Worm (Caenorhabditis elegans) whole organism, young adult: ENCODE results near the gene ceh-14.
A peak's percentile ranks its signal among the peaks of the same experiment; 100 is the strongest.

ENCODE experiments used
- B0261.1 ChIP-seq: sonication (generic microtip); optimal IDR thresholded peaks from 2 replicates; lab custom pipeline; 2016; ENCODE audit warnings: mild to moderate bottlenecking, missing genetic modification characterization, moderate library complexity, missing compliant biosample characterization
- B0336.3 ChIP-seq: fragments of 200-800 bp; sonication (Bioruptor generic); IDR thresholded peaks from 2 replicates; pipeline ENCODE4 v1.3.6; 2022; ENCODE audit warnings: missing genetic modification characterization, missing compliant biosample characterization
- C06A6.2 ChIP-seq: fragments of 200-800 bp; sonication (Bioruptor generic); conservative IDR thresholded peaks from 2 replicates; pipeline ENCODE4 v1.3.6; 2022; ENCODE audit warnings: missing genetic modification characterization, missing compliant biosample characterization
- F22D6.2 ChIP-seq: sonication (generic microtip); optimal IDR thresholded peaks from 2 replicates; lab custom pipeline; 2016; ENCODE audit warnings: mild to moderate bottlenecking, missing genetic modification characterization, missing compliant biosample characterization
- F23B12.7 ChIP-seq: sonication (generic microtip); optimal IDR thresholded peaks from 2 replicates; lab custom pipeline; 2017; ENCODE audit warnings: missing genetic modification characterization, mild to moderate bottlenecking, missing compliant biosample characterization, antibody characterized with exemption, moderate library complexity; ENCODE audit not compliant: insufficient read depth
- F37B4.10 ChIP-seq: fragments of 200-800 bp; sonication (Bioruptor generic); IDR thresholded peaks from 2 replicates; pipeline ENCODE4 v1.3.6; 2022; ENCODE audit warnings: missing genetic modification characterization, missing compliant biosample characterization
- F57A8.1 ChIP-seq: fragments of 200-800 bp; sonication (Bioruptor generic); optimal IDR thresholded peaks from 2 replicates; lab custom pipeline; 2018; ENCODE audit warnings: mild to moderate bottlenecking, missing genetic modification characterization, moderate library complexity, missing compliant biosample characterization
- Y53G8AR.9 ChIP-seq: fragments of 200-800 bp; sonication (Bioruptor generic); conservative IDR thresholded peaks from 2 replicates; pipeline ENCODE4 v1.3.6; 2022; ENCODE audit warnings: missing genetic modification reagents, missing genetic modification characterization, missing compliant biosample characterization
- aptf-3 ChIP-seq: fragments of 200-800 bp; sonication (Bioruptor generic); IDR thresholded peaks from 2 replicates; pipeline ENCODE4 v1.3.6; 2022; ENCODE audit warnings: missing genetic modification characterization, missing compliant biosample characterization
- attf-3 ChIP-seq: fragments of 200-800 bp; sonication (Bioruptor generic); conservative IDR thresholded peaks from 2 replicates; pipeline ENCODE4 v1.3.6; 2022; ENCODE audit warnings: missing genetic modification reagents, missing genetic modification characterization, missing compliant biosample characterization
- attf-6 ChIP-seq: fragments of 200-800 bp; sonication (Bioruptor generic); IDR thresholded peaks from 2 replicates; pipeline ENCODE4 v1.3.6; 2022; ENCODE audit warnings: missing genetic modification reagents, missing genetic modification characterization, missing compliant biosample characterization
- bed-2 ChIP-seq: fragments of 200-800 bp; sonication (Bioruptor generic); IDR thresholded peaks from 2 replicates; pipeline ENCODE4 v1.3.6; 2022; ENCODE audit warnings: missing genetic modification reagents, missing genetic modification characterization, missing compliant biosample characterization
- cebp-1 ChIP-seq, 2 experiments: fragments of 200-800 bp in 1 of 2; sonication (Bioruptor generic) in 1 of 2; sonication (generic microtip) in 1 of 2; IDR thresholded peaks in 1 of 2; optimal IDR thresholded peaks in 1 of 2; 2 replicates each; pipeline versions ENCODE4 v1.3.6 to Lab custom; 2017 to 2022; ENCODE audit warnings: missing compliant biosample characterization in 2 of 2, missing genetic modification characterization in 2 of 2, mild to moderate bottlenecking in 1 of 2, missing genetic modification reagents in 1 of 2, moderate library complexity in 1 of 2
- ceh-27 ChIP-seq: fragments of 200-800 bp; sonication (Bioruptor generic); optimal IDR thresholded peaks from 2 replicates; lab custom pipeline; 2018; ENCODE audit warnings: mild to moderate bottlenecking, missing genetic modification characterization, moderate library complexity, missing compliant biosample characterization
- ceh-40 ChIP-seq: fragments of 200-800 bp; sonication (Bioruptor generic); IDR thresholded peaks from 2 replicates; pipeline ENCODE4 v1.3.6; 2022; ENCODE audit warnings: missing genetic modification characterization, missing compliant biosample characterization
- die-1 ChIP-seq: sonication (generic microtip); optimal IDR thresholded peaks from 2 replicates; lab custom pipeline; 2016; ENCODE audit warnings: missing genotype, mild to moderate bottlenecking, missing genetic modification characterization, missing compliant biosample characterization
- dpl-1 ChIP-seq: fragments of 150-350 bp; optimal IDR thresholded peaks from 2 replicates; lab custom pipeline; 2014; ENCODE audit warnings: missing biosample characterization, missing genetic modification reagents, missing genetic modification characterization
- gei-17 ChIP-seq: fragments of 200-800 bp; sonication (Bioruptor generic); optimal IDR thresholded peaks from 2 replicates; lab custom pipeline; 2018; ENCODE audit warnings: mild to moderate bottlenecking, missing genetic modification characterization, missing compliant biosample characterization
- him-1 ChIP-seq: sonication (generic microtip); optimal IDR thresholded peaks from 2 replicates; lab custom pipeline; 2016; ENCODE audit warnings: missing genotype, missing genetic modification reagents, missing genetic modification characterization, missing compliant biosample characterization
- hlh-26 ChIP-seq: fragments of 200-800 bp; sonication (Bioruptor generic); conservative IDR thresholded peaks from 2 replicates; pipeline ENCODE4 v1.3.6; 2022; ENCODE audit warnings: missing genetic modification reagents, missing genetic modification characterization, missing compliant biosample characterization
- let-526 ChIP-seq: fragments of 200-800 bp; sonication (Bioruptor generic); IDR thresholded peaks from 2 replicates; pipeline ENCODE4 v1.3.6; 2022; ENCODE audit warnings: missing genetic modification reagents, missing genetic modification characterization, missing compliant biosample characterization
- lin-54 ChIP-seq: fragments of 200-800 bp; sonication (Bioruptor generic); optimal IDR thresholded peaks from 2 replicates; lab custom pipeline; 2018; ENCODE audit warnings: mild to moderate bottlenecking, missing genetic modification characterization, missing compliant biosample characterization
- lsl-1 ChIP-seq: fragments of 200-800 bp; sonication (Bioruptor generic); optimal IDR thresholded peaks from 2 replicates; lab custom pipeline; 2018; ENCODE audit warnings: mild to moderate bottlenecking, missing genetic modification characterization, moderate library complexity, missing compliant biosample characterization
- mcd-1 ChIP-seq: fragments of 200-800 bp; sonication (Bioruptor generic); IDR thresholded peaks from 2 replicates; pipeline ENCODE4 v1.3.6; 2022; ENCODE audit warnings: missing genetic modification reagents, missing genetic modification characterization, missing compliant biosample characterization
- mes-4 ChIP-seq: sonication (generic microtip); optimal IDR thresholded peaks from 2 replicates; lab custom pipeline; 2016; ENCODE audit warnings: missing genotype, missing genetic modification characterization, missing compliant biosample characterization
- mxl-1 ChIP-seq: sonication (generic microtip); optimal IDR thresholded peaks from 2 replicates; lab custom pipeline; 2016; ENCODE audit warnings: missing genetic modification characterization, missing compliant biosample characterization
- nfya-1 ChIP-seq: sonication (generic microtip); optimal IDR thresholded peaks from 2 replicates; lab custom pipeline; 2017; ENCODE audit warnings: antibody characterized with exemption, missing compliant biosample characterization, missing genetic modification characterization, borderline replicate concordance; ENCODE audit not compliant: insufficient read depth
- nfyb-1 ChIP-seq: fragments of 200-800 bp; sonication (Bioruptor generic); IDR thresholded peaks from 2 replicates; pipeline ENCODE4 v1.3.6; 2022; ENCODE audit warnings: missing genetic modification reagents, missing genetic modification characterization, missing compliant biosample characterization
- nhr-120 ChIP-seq: fragments of 200-800 bp; sonication (Bioruptor generic); IDR thresholded peaks from 2 replicates; pipeline ENCODE4 v1.3.6; 2022; ENCODE audit warnings: missing genetic modification characterization, missing compliant biosample characterization
- nhr-80 ChIP-seq: sonication (generic microtip); optimal IDR thresholded peaks from 2 replicates; lab custom pipeline; 2016; ENCODE audit warnings: missing genetic modification characterization, missing compliant biosample characterization
- nhr-90 ChIP-seq: sonication (generic microtip); optimal IDR thresholded peaks from 2 replicates; lab custom pipeline; 2016; ENCODE audit warnings: missing genotype, mild to moderate bottlenecking, missing genetic modification characterization, missing compliant biosample characterization
- rcor-1 ChIP-seq: fragments of 200-800 bp; sonication (Bioruptor generic); IDR thresholded peaks from 2 replicates; pipeline ENCODE4 v1.3.6; 2022; ENCODE audit warnings: missing genetic modification reagents, missing genetic modification characterization, missing compliant biosample characterization
- repo-1 ChIP-seq: sonication (generic microtip); optimal IDR thresholded peaks from 2 replicates; lab custom pipeline; 2017; ENCODE audit warnings: mild to moderate bottlenecking, missing genetic modification characterization, missing compliant biosample characterization
- sdz-38 ChIP-seq: sonication (generic microtip); optimal IDR thresholded peaks from 2 replicates; lab custom pipeline; 2016; ENCODE audit warnings: missing genotype, missing genetic modification characterization, missing compliant biosample characterization
- snpc-1.1 ChIP-seq: sonication (generic microtip); optimal IDR thresholded peaks from 2 replicates; lab custom pipeline; 2017; ENCODE audit warnings: missing genetic modification characterization, mild to moderate bottlenecking, missing compliant biosample characterization, antibody characterized with exemption, moderate library complexity, missing genotype, missing genetic modification reagents; ENCODE audit not compliant: insufficient read depth
- snpc-4 ChIP-seq, 5 experiments: fragments of 150-350 bp in 1 of 5; sonication (generic microtip) in 4 of 5; optimal IDR thresholded peaks; 2 replicates each; lab custom pipeline; 2014 to 2018; ENCODE audit warnings: missing genetic modification characterization in 5 of 5, missing biosample characterization in 3 of 5, antibody characterized with exemption in 2 of 5, mild to moderate bottlenecking in 2 of 5, missing compliant biosample characterization in 2 of 5, missing genotype in 2 of 5, moderate library complexity in 2 of 5, missing genetic modification reagents in 1 of 5
- tbp1 ChIP-seq: fragments of 200-800 bp; sonication (Bioruptor generic); optimal IDR thresholded peaks from 2 replicates; lab custom pipeline; 2018; ENCODE audit warnings: mild to moderate bottlenecking, missing genetic modification characterization, missing compliant biosample characterization
- unc-130 ChIP-seq: sonication (generic microtip); optimal IDR thresholded peaks from 2 replicates; lab custom pipeline; 2016; ENCODE audit warnings: missing genetic modification reagents, missing genetic modification characterization, missing compliant biosample characterization
- zfh-2 ChIP-seq: fragments of 200-800 bp; sonication (Bioruptor generic); conservative IDR thresholded peaks from 2 replicates; pipeline ENCODE4 v1.3.6; 2022; ENCODE audit warnings: missing genetic modification reagents, missing genetic modification characterization, missing compliant biosample characterization
- zim-3 ChIP-seq: sonication (generic microtip); optimal IDR thresholded peaks from 2 replicates; lab custom pipeline; 2017; ENCODE audit warnings: mild to moderate bottlenecking, missing genetic modification characterization, moderate library complexity, missing compliant biosample characterization
- ztf-18 ChIP-seq: sonication (generic microtip); optimal IDR thresholded peaks from 2 replicates; lab custom pipeline; 2016; ENCODE audit warnings: missing genotype, mild to moderate bottlenecking, missing genetic modification characterization, missing compliant biosample characterization
- ztf-6 ChIP-seq: fragments of 200-800 bp; sonication (Bioruptor generic); IDR thresholded peaks from 2 replicates; pipeline ENCODE4 v1.3.6; 2022; ENCODE audit warnings: missing genetic modification reagents, missing genetic modification characterization, missing compliant biosample characterization

ceh-14 gene

ce11 chrX:7493020-7493419 lies 39.5 kb downstream of the ceh-14 start, which contains the start of gene F48E3.2:
F48E3.2 (minus strand) TSS chrX:7493120.
- TF ChIP-seq ceh-40 (GFP tag; lab: Robert Waterston, UW) (no peak), C06A6.2 (no peak), repo-1 (tag; lab: Kevin White, UChicago) (no peak)

- TF ChIP-seq lsl-1 (no peak), ztf-18 (tag; lab: Kevin White, UChicago) (no peak), bed-2 (GFP tag; lab: Robert Waterston, UW) (no peak), F37B4.10 (GFP tag; lab: Robert Waterston, UW) (0 out of 2 replicates have a peak, but pooled peaks have one; percentile 68), let-526 (no peak), gei-17 (no peak)
Measured at ce11 chrX:7491521-7491920, 41.0 kb downstream of the ceh-14 start.

DNA sequence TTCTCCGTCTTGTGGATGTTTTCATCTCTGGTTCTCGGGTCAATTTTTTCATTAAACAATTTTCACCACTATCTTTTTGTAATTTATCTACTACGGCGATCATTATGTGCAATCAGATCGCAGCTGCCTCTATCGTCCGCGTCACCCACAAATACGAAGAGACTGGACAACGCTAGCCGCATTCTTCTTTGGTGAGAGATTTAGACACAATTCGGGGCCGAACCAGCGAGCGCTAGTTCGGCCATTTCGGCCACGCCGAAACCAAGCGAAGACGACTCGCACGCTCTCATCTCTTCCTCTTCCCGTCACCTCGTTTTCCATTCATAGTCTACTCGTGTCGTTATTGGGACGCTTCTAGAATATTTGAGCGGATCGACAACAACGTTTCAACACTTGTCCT lies 46.8 kb downstream of the ceh-14 start, which contains the start of gene gly-12:
Gene gly-12, plus strand, starts transcription at position 117 of the 400 bp plus-strand sequence.
- no peak for TF ChIP-seq nhr-80 (tag; lab: Kevin White, UChicago)
- peak; percentile 74 for TF ChIP-seq zfh-2 (GFP tag; lab: Robert Waterston, UW)
- TF ChIP-seq ceh-27 (GFP tag; lab: Kevin White, UChicago): peak; percentile 36
- no peak for TF ChIP-seq cebp-1 (GFP tag; IDR thresholded peaks at IDR 0.05; lab: Robert Waterston, UW)
- no peak for TF ChIP-seq cebp-1 (tag; optimal IDR thresholded peaks at IDR 0.05; lab: Kevin White, UChicago)
- TF ChIP-seq, all 124 proteins: peak for 2

DNA sequence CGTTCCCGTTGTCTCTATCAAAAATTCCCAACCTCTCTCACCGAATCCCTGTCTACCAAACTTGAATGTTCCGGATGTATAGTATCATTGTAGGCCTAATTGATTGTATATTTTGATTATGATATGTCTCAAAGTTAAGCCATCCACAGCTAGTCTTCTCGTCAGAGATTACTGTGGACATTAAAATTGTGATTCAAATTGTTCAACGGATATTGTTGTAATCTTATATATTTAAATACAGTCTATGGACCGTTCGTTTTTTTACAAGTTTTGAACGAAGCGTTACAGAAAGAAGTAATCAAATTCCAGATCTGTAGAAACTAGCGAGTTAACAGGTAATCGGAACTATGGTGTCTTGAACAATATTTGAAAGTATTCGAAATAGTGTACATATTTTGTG lies 51.8 kb downstream of the ceh-14 start, which contains the start of gene F48E3.9:
Gene F48E3.9, plus strand, starts transcription at position 301 of the 400 bp plus-strand sequence.
- TF ChIP-seq sdz-38 (tag; lab: Kevin White, UChicago) (no peak), dpl-1 (GFP tag; lab: Kevin White, UChicago) (no peak), snpc-1.1 (no peak), rcor-1 (GFP tag; lab: Robert Waterston, UW) (no peak), ztf-6 (GFP tag; lab: Robert Waterston, UW) (no peak), hlh-26 (GFP tag; lab: Robert Waterston, UW) (no peak), zim-3 (tag; lab: Kevin White, UChicago) (no peak), nhr-90 (no peak), attf-6 (GFP tag; lab: Robert Waterston, UW) (no peak), aptf-3 (GFP tag; lab: Robert Waterston, UW) (no peak), mcd-1 (GFP tag; lab: Robert Waterston, UW) (no peak), attf-3 (no peak), tbp1 (GFP tag; lab: Kevin White, UChicago) (no peak), B0336.3 (GFP tag; lab: Robert Waterston, UW) (no peak), unc-130 (GFP tag; lab: Kevin White, UChicago) (no peak), nfyb-1 (GFP tag; lab: Robert Waterston, UW) (no peak), mes-4 (tag; lab: Kevin White, UChicago) (no peak), ztf-18 (tag; lab: Kevin White, UChicago) (no peak), F57A8.1 (no peak), die-1 (tag; lab: Kevin White, UChicago) (no peak)

ce11 chrX:7478948-7479347 lies 53.6 kb downstream of the ceh-14 start, which contains the start of gene mek-1:
mek-1 (plus strand) TSS chrX:7479248.
- no peak for TF ChIP-seq Y53G8AR.9 (GFP tag; lab: Robert Waterston, UW)
- TF ChIP-seq B0261.1 (tag; lab: Kevin White, UChicago): no peak
- TF ChIP-seq let-526: no peak
- no peak for TF ChIP-seq F22D6.2 (tag; lab: Kevin White, UChicago)
- TF ChIP-seq nhr-120 (GFP tag; lab: Robert Waterston, UW): no peak
- no peak for TF ChIP-seq ceh-27 (GFP tag; lab: Kevin White, UChicago)
- no peak for TF ChIP-seq lin-54
- no peak for TF ChIP-seq him-1
- no peak for TF ChIP-seq nfya-1 (tag; lab: Kevin White, UChicago)
- no peak for TF ChIP-seq F23B12.7 (tag; lab: Kevin White, UChicago)
- no peak for TF ChIP-seq snpc-4 (GFP tag; optimal IDR thresholded peaks at IDR 0.05; lab: Kevin White, UChicago)
- TF ChIP-seq snpc-4 (tag; optimal IDR thresholded peaks at IDR 0.05; lab: Kevin White, UChicago): no peak
- no peak for TF ChIP-seq die-1 (tag; lab: Kevin White, UChicago)
- no peak for TF ChIP-seq attf-6 (GFP tag; lab: Robert Waterston, UW)
- TF ChIP-seq mxl-1 (tag; lab: Kevin White, UChicago): no peak
